Fruit fly (Drosophila melanogaster) whole organism, adult: Measurements from ENCODE around the gene CG18493.

Experiments
- CG11617 ChIP-seq: fragments of 200-800 bp; sonication (Bioruptor generic); optimal IDR thresholded peaks from 2 replicates; lab custom pipeline; 2017; ENCODE audit warnings: mild to moderate bottlenecking, missing biosample characterization, missing genetic modification reagents, missing genetic modification characterization
- CG12768 ChIP-seq: fragments of 200-800 bp; sonication (Bioruptor generic); optimal IDR thresholded peaks from 2 replicates; lab custom pipeline; 2017; ENCODE audit warnings: missing biosample characterization, missing genetic modification characterization, mild to moderate bottlenecking, moderate library complexity, missing genetic modification reagents
- CG14711 ChIP-seq: fragments of 200-800 bp; sonication (Bioruptor generic); optimal IDR thresholded peaks from 2 replicates; lab custom pipeline; 2018; ENCODE audit warnings: missing biosample characterization, mild to moderate bottlenecking, missing genetic modification characterization, moderate library complexity
- CG1620 ChIP-seq: fragments of 200-800 bp; sonication (Bioruptor generic); optimal IDR thresholded peaks from 2 replicates; lab custom pipeline; 2016; ENCODE audit warnings: missing biosample characterization, missing genetic modification characterization
- CG33017 ChIP-seq: fragments of 200-800 bp; sonication (Bioruptor generic); optimal IDR thresholded peaks from 2 replicates; lab custom pipeline; 2018; ENCODE audit warnings: missing biosample characterization, mild to moderate bottlenecking, missing genetic modification characterization, moderate library complexity
- CG5204 ChIP-seq: fragments of 200-800 bp; sonication (Bioruptor generic); optimal IDR thresholded peaks from 2 replicates; lab custom pipeline; 2016; ENCODE audit warnings: missing biosample characterization, missing genetic modification characterization
- CG7045 ChIP-seq: fragments of 200-800 bp; sonication (Bioruptor generic); optimal IDR thresholded peaks from 2 replicates; lab custom pipeline; 2017; ENCODE audit warnings: missing biosample characterization, mild to moderate bottlenecking, missing genetic modification characterization
- CG7101 ChIP-seq: fragments of 200-800 bp; sonication (Bioruptor generic); optimal IDR thresholded peaks from 2 replicates; lab custom pipeline; 2018; ENCODE audit warnings: missing biosample characterization, mild to moderate bottlenecking, missing genetic modification characterization, moderate library complexity
- Clk ChIP-seq: fragments of 200-800 bp; sonication (Bioruptor generic); optimal IDR thresholded peaks from 2 replicates; lab custom pipeline; 2017; ENCODE audit warnings: missing biosample characterization, missing genetic modification characterization
- Crg-1 ChIP-seq: fragments of 200-800 bp; sonication (Bioruptor generic); optimal IDR thresholded peaks from 2 replicates; lab custom pipeline; 2016; ENCODE audit warnings: missing biosample characterization, missing genetic modification characterization
- Hr96 ChIP-seq: fragments of 200-800 bp; sonication (Bioruptor generic); optimal IDR thresholded peaks from 2 replicates; lab custom pipeline; 2016; ENCODE audit warnings: missing biosample characterization, missing genetic modification characterization
- Mnt ChIP-seq: fragments of 200-800 bp; sonication (Bioruptor generic); optimal IDR thresholded peaks from 2 replicates; lab custom pipeline; 2016; ENCODE audit warnings: missing biosample characterization, mild to moderate bottlenecking, missing genetic modification characterization
- bab1 ChIP-seq: fragments of 200-800 bp; sonication (Bioruptor generic); optimal IDR thresholded peaks from 3 replicates; lab custom pipeline; 2019; ENCODE audit warnings: missing biosample characterization, mild to moderate bottlenecking, missing genetic modification characterization, moderate library complexity
- cic ChIP-seq: fragments of 200-800 bp; sonication (Bioruptor generic); optimal IDR thresholded peaks from 2 replicates; lab custom pipeline; 2017; ENCODE audit warnings: missing biosample characterization, mild to moderate bottlenecking, missing genetic modification characterization, moderate library complexity
- cnc ChIP-seq, 2 experiments: fragments of >200 bp; optimal IDR thresholded peaks; 2 replicates each; lab custom pipeline; 2017
- kay ChIP-seq: fragments of 200-800 bp; sonication (Bioruptor generic); peaks from one replicate; lab custom pipeline; 2016; ENCODE audit warnings: missing biosample characterization, missing genetic modification characterization, borderline replicate concordance
- ovo ChIP-seq: fragments of 200-800 bp; sonication (Bioruptor generic); optimal IDR thresholded peaks from 2 replicates; lab custom pipeline; 2016; ENCODE audit warnings: missing biosample characterization, missing genetic modification characterization
- pad ChIP-seq: fragments of 200-800 bp; sonication (Bioruptor generic); optimal IDR thresholded peaks from 3 replicates; lab custom pipeline; 2017; ENCODE audit warnings: missing biosample characterization, missing genetic modification characterization, mild to moderate bottlenecking, moderate library complexity, missing genetic modification reagents
- tj ChIP-seq: fragments of 200-800 bp; sonication (Bioruptor generic); optimal IDR thresholded peaks from 3 replicates; lab custom pipeline; 2017; ENCODE audit warnings: missing biosample characterization, mild to moderate bottlenecking, missing genetic modification characterization, moderate library complexity
- toe ChIP-seq: fragments of 200-800 bp; sonication (Bioruptor generic); optimal IDR thresholded peaks from 2 replicates; lab custom pipeline; 2016; ENCODE audit warnings: missing biosample characterization, missing genetic modification characterization

CG18493 gene

DNA sequence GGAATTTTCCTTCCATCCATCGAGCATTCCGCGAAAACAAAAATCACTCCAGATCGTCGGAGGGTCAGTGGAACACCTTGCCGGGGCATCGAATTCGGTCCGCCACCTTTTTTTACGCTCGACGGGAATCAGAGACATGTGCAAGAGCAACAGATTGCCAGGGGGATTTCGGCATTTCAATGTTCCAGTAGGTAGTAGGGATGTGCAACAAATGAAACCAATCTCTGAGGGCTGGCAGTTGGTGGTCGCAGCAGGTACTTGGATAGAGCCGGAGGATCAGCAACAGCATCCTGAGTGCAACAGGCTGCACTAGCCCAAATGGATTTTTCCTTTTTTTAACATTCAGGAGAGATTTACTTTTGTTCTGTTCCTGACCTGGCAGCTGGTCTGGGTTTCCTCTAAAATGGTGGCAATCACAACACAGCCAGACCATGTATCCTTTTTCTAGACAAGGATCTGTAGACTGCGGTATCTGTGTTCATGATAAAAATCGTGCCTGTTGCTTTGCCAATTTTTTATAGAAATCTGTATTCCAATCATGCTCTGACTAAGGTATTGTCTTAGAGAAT lies 39.6 kb upstream of the CG18493 start:
- TF ChIP-seq CG7045 (GFP tag; lab: Kevin White, UChicago) (no peak), toe (GFP tag; lab: Kevin White, UChicago) (no peak), CG1620 (no peak), Mnt (GFP tag; lab: Kevin White, UChicago) (no peak), Crg-1 (GFP tag; lab: Kevin White, UChicago) (no peak), CG33017 (tag; lab: Kevin White, UChicago) (no peak), CG14711 (tag; lab: Kevin White, UChicago) (no peak), CG12768 (GFP tag; lab: Kevin White, UChicago) (no peak)

DNA sequence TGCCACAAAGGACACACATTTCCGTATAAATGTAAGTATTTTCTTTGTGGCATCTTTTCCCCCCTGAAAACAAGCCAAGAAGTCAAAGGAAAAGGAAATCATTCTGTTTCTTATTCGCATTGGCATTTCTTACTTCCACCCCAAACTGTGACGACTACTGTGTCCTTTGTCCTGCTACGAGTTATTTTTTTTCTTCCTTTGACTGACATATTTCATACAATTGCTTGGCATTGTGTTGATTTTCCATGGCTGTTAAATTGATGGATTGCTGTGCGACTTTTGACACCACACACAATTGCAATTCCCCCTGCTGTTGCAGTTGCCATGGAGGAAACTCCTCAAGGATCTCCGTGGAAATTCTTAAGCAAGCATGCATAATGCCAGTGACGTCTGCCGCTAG lies 37.9 kb upstream of the CG18493 start:
- TF ChIP-seq cnc (optimal IDR thresholded peaks at IDR 0.05; lab: Kevin White, UChicago) = no peak
- no peak for TF ChIP-seq CG5204 (GFP tag; lab: Kevin White, UChicago)
- no peak for TF ChIP-seq CG11617 (GFP tag; lab: Kevin White, UChicago)
- no peak for TF ChIP-seq pad (GFP tag; lab: Kevin White, UChicago)
- no peak for TF ChIP-seq Hr96
- TF ChIP-seq ovo = no peak
- TF ChIP-seq Mnt (GFP tag; lab: Kevin White, UChicago) = no peak
- TF ChIP-seq tj (GFP tag; lab: Kevin White, UChicago) = no peak
- no peak for TF ChIP-seq kay (GFP tag; lab: Kevin White, UChicago)
- no peak for TF ChIP-seq bab1 (GFP tag; lab: Kevin White, UChicago)
- no peak for TF ChIP-seq CG7045 (GFP tag; lab: Kevin White, UChicago)

DNA sequence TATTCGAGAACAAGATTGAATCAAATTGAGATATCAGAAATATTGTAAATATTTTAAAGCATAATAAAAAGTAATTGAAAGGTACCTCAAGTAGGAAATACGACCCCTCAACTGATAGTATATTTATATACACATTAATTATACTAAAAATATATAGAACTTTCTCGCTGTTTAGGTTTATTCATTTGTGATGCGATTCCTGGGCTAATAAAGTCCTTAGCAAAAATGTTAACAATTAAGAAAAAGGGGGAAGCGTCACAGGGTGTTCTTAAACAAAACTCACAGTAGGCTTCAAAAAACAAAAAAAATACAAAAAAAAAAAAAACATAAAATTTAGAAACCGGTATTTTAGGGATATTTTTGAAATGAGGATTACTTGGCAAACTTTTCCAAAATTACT lies 36.3 kb upstream of the CG18493 start, which contains the start of gene CG43203:
CG43203 (plus strand) TSS at position 301 of the 400 bp plus-strand sequence.
- TF ChIP-seq CG1620 = no peak
- no peak for TF ChIP-seq toe (GFP tag; lab: Kevin White, UChicago)
- TF ChIP-seq Crg-1 (GFP tag; lab: Kevin White, UChicago) = no peak
- no peak for TF ChIP-seq bab1 (GFP tag; lab: Kevin White, UChicago)
- TF ChIP-seq ovo = no peak

DNA sequence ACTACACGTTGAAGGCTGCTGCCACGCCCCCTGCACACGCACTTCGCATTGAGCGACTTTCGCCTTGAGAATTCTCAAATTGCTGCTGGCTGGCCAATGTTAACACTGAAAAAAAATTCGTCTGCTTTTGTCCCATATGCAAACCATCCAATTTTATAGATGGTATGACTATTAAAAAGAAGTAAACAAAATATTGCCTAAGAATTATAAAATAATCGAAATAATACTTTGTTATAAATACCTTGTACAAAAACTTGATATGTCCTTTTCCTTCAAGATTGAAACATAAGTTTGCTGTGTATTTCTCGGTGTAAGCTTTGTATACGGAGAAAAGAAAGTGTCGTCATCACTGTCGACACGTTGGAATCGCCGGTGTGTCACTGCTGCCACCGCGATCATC lies 27.2 kb upstream of the CG18493 start:
- TF ChIP-seq pad (GFP tag; lab: Kevin White, UChicago) = no peak
- TF ChIP-seq CG7101 (tag; lab: Kevin White, UChicago) = no peak
- TF ChIP-seq ovo = no peak
- TF ChIP-seq Clk (GFP tag; lab: Kevin White, UChicago) = no peak
- no peak for TF ChIP-seq Crg-1 (GFP tag; lab: Kevin White, UChicago)
- TF ChIP-seq bab1 (GFP tag; lab: Kevin White, UChicago) = no peak
- TF ChIP-seq CG12768 (GFP tag; lab: Kevin White, UChicago) = no peak
- no peak for TF ChIP-seq CG14711 (tag; lab: Kevin White, UChicago)
- TF ChIP-seq CG1620 = no peak
- no peak for TF ChIP-seq toe (GFP tag; lab: Kevin White, UChicago)
- TF ChIP-seq cnc (optimal IDR thresholded peaks at IDR 0.05; lab: Kevin White, UChicago) = no peak
- no peak for TF ChIP-seq CG5204 (GFP tag; lab: Kevin White, UChicago)

DNA sequence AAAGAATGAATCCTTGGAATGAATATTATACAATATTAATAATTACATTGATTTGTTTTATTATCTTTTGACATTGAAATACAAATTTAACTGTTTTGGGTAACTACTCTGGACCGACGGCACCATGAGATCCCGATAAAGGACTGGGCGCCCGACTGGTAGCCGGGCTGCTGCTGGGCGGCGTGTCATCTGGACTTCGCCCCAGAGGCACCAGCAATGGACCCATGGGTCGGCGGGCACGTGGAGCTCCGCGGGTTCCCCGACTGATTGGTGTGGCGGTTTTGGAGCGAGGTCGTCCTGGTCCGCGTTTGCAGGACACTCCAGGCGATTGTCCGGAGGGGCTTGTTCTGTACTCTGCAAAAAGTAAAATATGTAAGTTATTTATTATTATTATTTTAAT lies 21.0 kb upstream of the CG18493 start:
- TF ChIP-seq CG12768 (GFP tag; lab: Kevin White, UChicago) (no peak), Crg-1 (GFP tag; lab: Kevin White, UChicago) (no peak), ovo (no peak), pad (GFP tag; lab: Kevin White, UChicago) (no peak), CG11617 (GFP tag; lab: Kevin White, UChicago) (no peak), bab1 (GFP tag; lab: Kevin White, UChicago) (no peak)

DNA sequence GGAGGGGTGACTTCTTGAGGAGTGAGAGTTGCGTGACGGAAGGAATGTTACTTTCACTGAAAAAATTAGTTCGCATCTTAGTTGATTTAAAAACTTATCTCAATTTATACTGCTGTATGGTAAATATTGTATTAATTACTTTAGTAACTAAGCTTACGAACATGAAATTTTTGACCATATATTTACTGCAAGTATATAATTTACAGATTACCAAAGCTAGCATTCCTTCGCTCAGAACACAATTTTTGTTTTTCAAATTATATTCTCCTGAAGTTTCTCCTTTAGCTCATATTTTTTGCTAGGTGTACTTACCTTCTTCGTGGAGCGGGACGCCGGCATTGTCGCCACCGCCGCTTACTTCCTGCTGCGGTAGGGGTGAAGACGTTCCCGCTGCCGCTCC lies 19.4 kb upstream of the CG18493 start:
- TF ChIP-seq CG11617 (GFP tag; lab: Kevin White, UChicago) = no peak
- no peak for TF ChIP-seq CG5204 (GFP tag; lab: Kevin White, UChicago)
- TF ChIP-seq CG1620 = no peak
- no peak for TF ChIP-seq Hr96
- TF ChIP-seq CG33017 (tag; lab: Kevin White, UChicago) = no peak
- no peak for TF ChIP-seq CG12768 (GFP tag; lab: Kevin White, UChicago)

DNA sequence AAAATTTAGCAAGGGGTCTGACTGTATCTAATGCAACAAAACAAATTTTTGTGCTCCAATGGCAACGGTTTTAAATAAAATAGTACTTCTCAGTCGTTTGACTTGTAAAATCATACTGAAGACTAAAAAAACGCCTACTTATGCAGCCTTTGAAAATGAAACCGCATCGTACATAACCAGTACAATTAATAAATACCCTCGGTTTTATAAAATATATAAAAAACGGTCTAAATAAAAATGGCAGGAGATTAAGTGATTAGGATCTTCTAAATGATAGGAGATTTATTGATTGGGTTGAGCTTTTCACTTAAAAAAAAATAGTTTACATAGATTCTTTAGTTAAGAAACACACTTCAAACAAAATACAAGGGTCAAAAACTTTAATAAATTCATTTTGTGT lies 15.4 kb upstream of the CG18493 start, which contains the start of gene CG3581:
CG3581 (minus strand) TSS at position 101 of the 400 bp plus-strand sequence.
- no peak for TF ChIP-seq CG7101 (tag; lab: Kevin White, UChicago)
- TF ChIP-seq Crg-1 (GFP tag; lab: Kevin White, UChicago) = no peak
- no peak for TF ChIP-seq tj (GFP tag; lab: Kevin White, UChicago)
- TF ChIP-seq toe (GFP tag; lab: Kevin White, UChicago) = no peak
- TF ChIP-seq CG12768 (GFP tag; lab: Kevin White, UChicago) = no peak
- no peak for TF ChIP-seq pad (GFP tag; lab: Kevin White, UChicago)
- no peak for TF ChIP-seq cic
- TF ChIP-seq ovo = no peak
- no peak for TF ChIP-seq Clk (GFP tag; lab: Kevin White, UChicago)
- TF ChIP-seq cnc (optimal IDR thresholded peaks at IDR 0.05; lab: Kevin White, UChicago) = no peak
- no peak for TF ChIP-seq CG33017 (tag; lab: Kevin White, UChicago)
- TF ChIP-seq CG1620 = no peak
- no peak for TF ChIP-seq CG7045 (GFP tag; lab: Kevin White, UChicago)
- no peak for TF ChIP-seq bab1 (GFP tag; lab: Kevin White, UChicago)
- TF ChIP-seq Mnt (GFP tag; lab: Kevin White, UChicago) = no peak
- no peak for TF ChIP-seq kay (GFP tag; lab: Kevin White, UChicago)
